Fruit fly (Drosophila melanogaster): ENCODE measurements around the gene CG43075.

CG43075 gene

dm6 chrX:15221076-15221475 is at the start of gene CG43075:
Gene CG43075 (minus strand): TSS chrX:15221176.
- TF ChIP-seq Sin3A (optimal IDR thresholded peaks at IDR 0.05) (no peak), ttk (optimal IDR thresholded peaks at IDR 0.05) (no peak), psq (optimal IDR thresholded peaks at IDR 0.05) (no peak), h (optimal IDR thresholded peaks at IDR 0.05) (no peak), Myc (optimal IDR thresholded peaks at IDR 0.05) (no peak)

- no peak for TF ChIP-seq psq (optimal IDR thresholded peaks at IDR 0.05)
- no peak for TF ChIP-seq h (optimal IDR thresholded peaks at IDR 0.05)
- no peak for TF ChIP-seq ttk (optimal IDR thresholded peaks at IDR 0.05)
- no peak for TF ChIP-seq Sin3A (optimal IDR thresholded peaks at IDR 0.05)
Observed at dm6 chrX:15259295-15259694, 38.3 kb upstream of the CG43075 start.

- TF ChIP-seq psq (optimal IDR thresholded peaks at IDR 0.05) (no peak), ttk (optimal IDR thresholded peaks at IDR 0.05) (no peak), Sin3A (optimal IDR thresholded peaks at IDR 0.05) (no peak), h (optimal IDR thresholded peaks at IDR 0.05) (no peak), Myc (optimal IDR thresholded peaks at IDR 0.05) (no peak)
Observed at dm6 chrX:15244813-15245212, 23.8 kb upstream of the CG43075 start, which contains the start of gene PPYR1. Gene PPYR1 (minus strand): TSS chrX:15244913.

dm6 chrX:15235252-15235651 is 14.3 kb upstream of the CG43075 start:
- TF ChIP-seq Myc (optimal IDR thresholded peaks at IDR 0.05) (no peak), ttk (optimal IDR thresholded peaks at IDR 0.05) (no peak), Sin3A (optimal IDR thresholded peaks at IDR 0.05) (no peak), h (optimal IDR thresholded peaks at IDR 0.05) (no peak), insv (optimal IDR thresholded peaks at IDR 0.05) (no peak), psq (optimal IDR thresholded peaks at IDR 0.05) (no peak)

dm6 chrX:15229775-15230174 is 8.8 kb upstream of the CG43075 start, which contains the start of gene CG9101:
Gene CG9101 (minus strand): TSS chrX:15229875.
- TF ChIP-seq ttk (optimal IDR thresholded peaks at IDR 0.05) (no peak), h (optimal IDR thresholded peaks at IDR 0.05) (no peak), insv (optimal IDR thresholded peaks at IDR 0.05) (no peak), Myc (optimal IDR thresholded peaks at IDR 0.05) (no peak), psq (optimal IDR thresholded peaks at IDR 0.05) (no peak), Sin3A (optimal IDR thresholded peaks at IDR 0.05) (no peak)

- TF ChIP-seq Myc (optimal IDR thresholded peaks at IDR 0.05), result no peak
- no peak for TF ChIP-seq insv (optimal IDR thresholded peaks at IDR 0.05)
- no peak for TF ChIP-seq ttk (optimal IDR thresholded peaks at IDR 0.05)
- no peak for TF ChIP-seq h (optimal IDR thresholded peaks at IDR 0.05)
- no peak for TF ChIP-seq psq (optimal IDR thresholded peaks at IDR 0.05)
- TF ChIP-seq Sin3A (optimal IDR thresholded peaks at IDR 0.05), result no peak
Observed at dm6 chrX:15223482-15223881, 2.5 kb upstream of the CG43075 start, which contains the start of gene CG43076. Gene CG43076 (minus strand): TSS chrX:15223582.

dm6 chrX:15216048-15216447 is 4.9 kb downstream of the CG43075 start:
- TF ChIP-seq insv (optimal IDR thresholded peaks at IDR 0.05) (no peak), psq (optimal IDR thresholded peaks at IDR 0.05) (no peak), ttk (optimal IDR thresholded peaks at IDR 0.05) (no peak), h (optimal IDR thresholded peaks at IDR 0.05) (no peak), Sin3A (optimal IDR thresholded peaks at IDR 0.05) (no peak), Myc (optimal IDR thresholded peaks at IDR 0.05) (no peak)

dm6 chrX:15210086-15210485 is 10.9 kb downstream of the CG43075 start, which contains the start of gene CG5662:
Gene CG5662 (plus strand): TSS chrX:15210386.
- TF ChIP-seq Sin3A (optimal IDR thresholded peaks at IDR 0.05) (no peak), Myc (optimal IDR thresholded peaks at IDR 0.05) (no peak), ttk (optimal IDR thresholded peaks at IDR 0.05) (no peak)

dm6 chrX:15206536-15206935 is 14.4 kb downstream of the CG43075 start, which contains the start of gene CG32588:
Gene CG32588 (minus strand): TSS chrX:15206636.
- TF ChIP-seq ttk (optimal IDR thresholded peaks at IDR 0.05), result no peak
- TF ChIP-seq h (optimal IDR thresholded peaks at IDR 0.05), result no peak
- no peak for TF ChIP-seq Myc (optimal IDR thresholded peaks at IDR 0.05)
- no peak for TF ChIP-seq psq (optimal IDR thresholded peaks at IDR 0.05)
- TF ChIP-seq insv (optimal IDR thresholded peaks at IDR 0.05), result no peak
- TF ChIP-seq Sin3A (optimal IDR thresholded peaks at IDR 0.05), result no peak

- TF ChIP-seq Myc (optimal IDR thresholded peaks at IDR 0.05) (no peak), h (optimal IDR thresholded peaks at IDR 0.05) (no peak), insv (optimal IDR thresholded peaks at IDR 0.05) (no peak), ttk (optimal IDR thresholded peaks at IDR 0.05) (no peak), psq (optimal IDR thresholded peaks at IDR 0.05) (no peak), Sin3A (optimal IDR thresholded peaks at IDR 0.05) (no peak)
Observed at dm6 chrX:15203634-15204033, 17.3 kb downstream of the CG43075 start.

- no peak for TF ChIP-seq psq (optimal IDR thresholded peaks at IDR 0.05)
- no peak for TF ChIP-seq insv (optimal IDR thresholded peaks at IDR 0.05)
- no peak for TF ChIP-seq Sin3A (optimal IDR thresholded peaks at IDR 0.05)
- TF ChIP-seq Myc (optimal IDR thresholded peaks at IDR 0.05), result no peak
- TF ChIP-seq ttk (optimal IDR thresholded peaks at IDR 0.05), result no peak
- no peak for TF ChIP-seq h (optimal IDR thresholded peaks at IDR 0.05)
Observed at dm6 chrX:15199845-15200432, 21.0 kb downstream of the CG43075 start.

dm6 chrX:15175171-15175883 is 45.6 kb downstream of the CG43075 start, which contains the start of gene CG43737:
Gene CG43737 (plus strand): TSS chrX:15175441.
- TF ChIP-seq Myc (optimal IDR thresholded peaks at IDR 0.05) (no peak), h (optimal IDR thresholded peaks at IDR 0.05) (no peak), insv (optimal IDR thresholded peaks at IDR 0.05) (no peak), ttk (optimal IDR thresholded peaks at IDR 0.05) (no peak), Sin3A (optimal IDR thresholded peaks at IDR 0.05) (no peak), psq (optimal IDR thresholded peaks at IDR 0.05) (no peak)
